Fruit fly (Drosophila melanogaster) whole organism, embryonic: ENCODE data around the gene beta'COP.
A peak's percentile ranks its signal among the peaks of the same experiment; 100 is the strongest.

Experiments
- Atf-2 ChIP-seq: fragments of 200-800 bp; sonication (Bioruptor generic); optimal IDR thresholded peaks from 2 replicates; lab custom pipeline; 2016; ENCODE audit warnings: missing biosample characterization, missing genetic modification characterization
- Bdp1 ChIP-seq: fragments of 200-800 bp; sonication (Bioruptor generic); optimal IDR thresholded peaks from 3 replicates; lab custom pipeline; 2016; ENCODE audit warnings: missing biosample characterization, missing genetic modification characterization
- C15 ChIP-seq: fragments of 200-800 bp; sonication (Bioruptor generic); IDR thresholded peaks from 3 replicates; pipeline ENCODE4 v1.3.6; 2022; ENCODE audit warnings: missing biosample characterization, missing genetic modification characterization
- CG10147 ChIP-seq: fragments of 200-800 bp; sonication (Bioruptor generic); optimal IDR thresholded peaks from 2 replicates; lab custom pipeline; 2019; ENCODE audit warnings: missing biosample characterization, mild to moderate bottlenecking, missing genetic modification characterization, moderate library complexity
- CG10267 ChIP-seq: fragments of 200-800 bp; sonication (Bioruptor generic); optimal IDR thresholded peaks from 2 replicates; lab custom pipeline; 2018; ENCODE audit warnings: missing biosample characterization, mild to moderate bottlenecking, missing genetic modification characterization, moderate library complexity
- CG10654 ChIP-seq: fragments of 200-800 bp; sonication (Bioruptor generic); optimal IDR thresholded peaks from 2 replicates; lab custom pipeline; 2016; ENCODE audit warnings: missing biosample characterization, missing genetic modification characterization
- CG1233 ChIP-seq: fragments of 200-800 bp; sonication (Bioruptor generic); optimal IDR thresholded peaks from 4 replicates; lab custom pipeline; 2018; ENCODE audit warnings: missing biosample characterization, mild to moderate bottlenecking, missing genetic modification characterization
- CG12769 ChIP-seq: fragments of 200-800 bp; sonication (Bioruptor generic); optimal IDR thresholded peaks from 2 replicates; lab custom pipeline; 2019; ENCODE audit warnings: missing biosample characterization, mild to moderate bottlenecking, missing genetic modification characterization, moderate library complexity
- CG13296 ChIP-seq: fragments of 200-800 bp; sonication (Bioruptor generic); optimal IDR thresholded peaks from 3 replicates; lab custom pipeline; 2018; ENCODE audit warnings: missing biosample characterization, mild to moderate bottlenecking, missing genetic modification characterization
- CG17186 ChIP-seq: fragments of 200-800 bp; sonication (Bioruptor generic); optimal IDR thresholded peaks from 3 replicates; lab custom pipeline; 2017; ENCODE audit warnings: missing biosample characterization, missing genetic modification reagents, missing genetic modification characterization
- CG1792 ChIP-seq: fragments of 200-800 bp; sonication (Bioruptor generic); optimal IDR thresholded peaks from 2 replicates; lab custom pipeline; 2016; ENCODE audit warnings: missing biosample characterization, missing genetic modification characterization
- CG18764 ChIP-seq: fragments of 200-800 bp; sonication (Bioruptor generic); optimal IDR thresholded peaks from 3 replicates; lab custom pipeline; 2016; ENCODE audit warnings: missing biosample characterization, missing genetic modification characterization
- CG3065 ChIP-seq: fragments of 200-800 bp; sonication (Bioruptor generic); optimal IDR thresholded peaks from 2 replicates; lab custom pipeline; 2016; ENCODE audit warnings: missing biosample characterization, missing genetic modification characterization
- CG4328 ChIP-seq: fragments of 200-800 bp; sonication (Bioruptor generic); optimal IDR thresholded peaks from 3 replicates; lab custom pipeline; 2017; ENCODE audit warnings: missing biosample characterization, missing genetic modification reagents, missing genetic modification characterization
- CG43689 ChIP-seq: fragments of 200-800 bp; sonication (Bioruptor generic); IDR thresholded peaks from 2 replicates; pipeline ENCODE4 v1.3.6; 2022; ENCODE audit warnings: missing biosample characterization, missing genetic modification characterization
- CG5180 ChIP-seq: fragments of 200-800 bp; sonication (Bioruptor generic); optimal IDR thresholded peaks from 3 replicates; lab custom pipeline; 2017; ENCODE audit warnings: missing biosample characterization, missing genetic modification characterization, mild to moderate bottlenecking, moderate library complexity, missing genetic modification reagents
- CG5245 ChIP-seq: fragments of 200-800 bp; sonication (Bioruptor generic); optimal IDR thresholded peaks from 3 replicates; lab custom pipeline; 2016; ENCODE audit warnings: missing biosample characterization, missing genetic modification characterization
- CG7271 ChIP-seq: fragments of 200-800 bp; sonication (Bioruptor generic); optimal IDR thresholded peaks from 2 replicates; lab custom pipeline; 2018; ENCODE audit warnings: missing biosample characterization, mild to moderate bottlenecking, missing genetic modification characterization, moderate library complexity
- CG9437 ChIP-seq: fragments of 200-800 bp; sonication (Bioruptor generic); optimal IDR thresholded peaks from 2 replicates; lab custom pipeline; 2018; ENCODE audit warnings: missing biosample characterization, mild to moderate bottlenecking, missing genetic modification characterization
- CG9727 ChIP-seq: fragments of 200-800 bp; sonication (Bioruptor generic); optimal IDR thresholded peaks from 3 replicates; lab custom pipeline; 2017; ENCODE audit warnings: missing biosample characterization, mild to moderate bottlenecking, missing genetic modification characterization
- CTCF ChIP-seq: fragments of 200-800 bp; sonication (Bioruptor generic); optimal IDR thresholded peaks from 2 replicates; lab custom pipeline; 2017; ENCODE audit warnings: missing biosample characterization, mild to moderate bottlenecking, missing genetic modification characterization, moderate library complexity
- CrebB ChIP-seq: fragments of 200-800 bp; sonication (Bioruptor generic); optimal IDR thresholded peaks from 3 replicates; lab custom pipeline; 2018; ENCODE audit warnings: missing biosample characterization, mild to moderate bottlenecking, missing genetic modification characterization
- D19B ChIP-seq: fragments of 200-800 bp; sonication (Bioruptor generic); optimal IDR thresholded peaks from 2 replicates; lab custom pipeline; 2017; ENCODE audit warnings: missing biosample characterization, mild to moderate bottlenecking, missing genetic modification characterization
- Dbx ChIP-seq: fragments of 200-800 bp; sonication (Bioruptor generic); IDR thresholded peaks from 3 replicates; pipeline ENCODE4 v1.3.6; 2022; ENCODE audit warnings: missing biosample characterization, missing genetic modification characterization
- Doc3 ChIP-seq: fragments of 200-800 bp; sonication (Bioruptor generic); IDR thresholded peaks from 3 replicates; pipeline ENCODE4 v1.3.6; 2022; ENCODE audit warnings: missing biosample characterization, missing genetic modification characterization; ENCODE audit not compliant: partially characterized antibody
- Hr51 ChIP-seq, 2 experiments: fragments of 200-800 bp; sonication (Bioruptor generic); optimal IDR thresholded peaks; 2 replicates in 1 of 2; 3 replicates in 1 of 2; lab custom pipeline; 2016 to 2018; ENCODE audit warnings: missing biosample characterization in 2 of 2, missing genetic modification characterization in 2 of 2, mild to moderate bottlenecking in 1 of 2, moderate library complexity in 1 of 2
- NfI ChIP-seq: fragments of 200-800 bp; sonication (Bioruptor generic); optimal IDR thresholded peaks from 3 replicates; lab custom pipeline; 2018; ENCODE audit warnings: missing biosample characterization, mild to moderate bottlenecking, missing genetic modification characterization, moderate library complexity
- Optix ChIP-seq: fragments of 200-800 bp; sonication (Bioruptor generic); IDR thresholded peaks from 3 replicates; pipeline ENCODE4 v1.3.6; 2022; ENCODE audit warnings: missing biosample characterization, missing genetic modification characterization
- Poxn ChIP-seq: fragments of 200-800 bp; sonication (Bioruptor generic); IDR thresholded peaks from 2 replicates; pipeline ENCODE4 v1.3.6; 2022; ENCODE audit warnings: missing biosample characterization, missing genetic modification characterization
- Ptx1 ChIP-seq: fragments of 200-800 bp; sonication (Bioruptor generic); IDR thresholded peaks from 2 replicates; pipeline ENCODE4 v1.3.6; 2022; ENCODE audit warnings: missing biosample characterization, missing genetic modification characterization
- Sry-δ ChIP-seq: fragments of 200-800 bp; sonication (Bioruptor generic); optimal IDR thresholded peaks from 2 replicates; lab custom pipeline; 2016; ENCODE audit warnings: missing biosample characterization, missing genetic modification characterization
- Trl ChIP-seq, 3 experiments: fragments of >200 bp in 2 of 3; fragments of 200-800 bp in 1 of 3; sonication (Bioruptor generic) in 1 of 3; optimal IDR thresholded peaks; 2 replicates in 1 of 3; 3 replicates in 2 of 3; lab custom pipeline; 2016 to 2017; ENCODE audit warnings: missing biosample characterization in 1 of 3, missing genetic modification characterization in 1 of 3
- Usf ChIP-seq: fragments of 200-800 bp; sonication (Bioruptor generic); optimal IDR thresholded peaks from 2 replicates; lab custom pipeline; 2017; ENCODE audit warnings: missing genotype, missing biosample characterization, missing genetic modification characterization
- ap ChIP-seq: fragments of 200-800 bp; sonication (Bioruptor generic); IDR thresholded peaks from 2 replicates; pipeline ENCODE4 v1.3.6; 2022; ENCODE audit warnings: missing biosample characterization, missing genetic modification characterization
- chn ChIP-seq: fragments of 200-800 bp; sonication (Bioruptor generic); optimal IDR thresholded peaks from 2 replicates; lab custom pipeline; 2016; ENCODE audit warnings: missing biosample characterization, missing genetic modification characterization
- dati ChIP-seq: fragments of 200-800 bp; sonication (Bioruptor generic); IDR thresholded peaks from 2 replicates; pipeline ENCODE4 v1.3.6; 2022; ENCODE audit warnings: missing biosample characterization, missing genetic modification characterization
- disco-r ChIP-seq: fragments of 200-800 bp; sonication (Bioruptor generic); optimal IDR thresholded peaks from 2 replicates; lab custom pipeline; 2016; ENCODE audit warnings: missing biosample characterization, missing genetic modification characterization
- dm ChIP-seq: fragments of 200-800 bp; sonication (Bioruptor generic); optimal IDR thresholded peaks from 3 replicates; lab custom pipeline; 2016; ENCODE audit warnings: missing biosample characterization, missing genetic modification characterization
- fd64A ChIP-seq: fragments of 200-800 bp; sonication (Bioruptor generic); optimal IDR thresholded peaks from 3 replicates; lab custom pipeline; 2018; ENCODE audit warnings: missing biosample characterization, mild to moderate bottlenecking, missing genetic modification characterization
- gsb-n ChIP-seq: fragments of 200-800 bp; sonication (Bioruptor generic); optimal IDR thresholded peaks from 3 replicates; lab custom pipeline; 2018; ENCODE audit warnings: missing biosample characterization, mild to moderate bottlenecking, missing genetic modification characterization
- lola ChIP-seq, 3 experiments: fragments of >200 bp in 2 of 3; fragments of 200-800 bp in 1 of 3; sonication (Bioruptor generic) in 1 of 3; optimal IDR thresholded peaks; 2 replicates each; lab custom pipeline; 2017 to 2019; ENCODE audit warnings: missing biosample characterization in 3 of 3, missing genetic modification characterization in 3 of 3, mild to moderate bottlenecking in 1 of 3, moderate library complexity in 1 of 3
- otp ChIP-seq: fragments of 200-800 bp; sonication (Bioruptor generic); IDR thresholded peaks from 3 replicates; pipeline ENCODE4, ENCODE4 v1.3.6; 2022; ENCODE audit warnings: missing biosample characterization, missing genetic modification characterization
- pb ChIP-seq: fragments of 200-800 bp; sonication (Bioruptor generic); optimal IDR thresholded peaks from 3 replicates; lab custom pipeline; 2016; ENCODE audit warnings: missing biosample characterization, missing genetic modification characterization
- peb ChIP-seq: fragments of 200-800 bp; sonication (Bioruptor generic); IDR thresholded peaks from 2 replicates; pipeline ENCODE4 v1.3.6; 2022; ENCODE audit warnings: missing biosample characterization, missing genetic modification characterization
- pho ChIP-seq: fragments of 200-800 bp; sonication (Bioruptor generic); optimal IDR thresholded peaks from 2 replicates; lab custom pipeline; 2016; ENCODE audit warnings: missing biosample characterization, missing genetic modification characterization
- sens-2 ChIP-seq: fragments of 200-800 bp; sonication (Bioruptor generic); IDR thresholded peaks from 2 replicates; pipeline ENCODE4 v1.3.6; 2022; ENCODE audit warnings: missing biosample characterization, missing genetic modification characterization
- seq ChIP-seq: fragments of 200-800 bp; sonication (Bioruptor generic); IDR thresholded peaks from 2 replicates; pipeline ENCODE4 v1.3.6; 2022; ENCODE audit warnings: missing biosample characterization, missing genetic modification characterization
- shn ChIP-seq: fragments of 200-800 bp; sonication (Bioruptor generic); optimal IDR thresholded peaks from 3 replicates; lab custom pipeline; 2016; ENCODE audit warnings: missing biosample characterization, missing genetic modification characterization
- sob ChIP-seq: fragments of 200-800 bp; sonication (Bioruptor generic); IDR thresholded peaks from 2 replicates; pipeline ENCODE4 v1.3.6; 2022; ENCODE audit warnings: missing biosample characterization, missing genetic modification characterization

The beta'COP gene

dm6 chr2L:13373435-13374242, 5.1 kb upstream of the beta'COP start, which contains the start of the genes Bdp1 and CG6565 (continued):
- TF ChIP-seq CG5245 (GFP tag; lab: Kevin White, UChicago) = peak; percentile 97
- TF ChIP-seq CG17186 = peak; percentile 86
- TF ChIP-seq CG9727 (GFP tag; lab: Kevin White, UChicago) = peak; percentile 99
- peak; percentile 75 for TF ChIP-seq CG7271 (tag; lab: Kevin White, UChicago)
- peak; percentile 99 for TF ChIP-seq pho (GFP tag; lab: Kevin White, UChicago)
- peak; percentile 88 for TF ChIP-seq CrebB (tag; lab: Kevin White, UChicago)
- TF ChIP-seq Bdp1 (GFP tag; lab: Kevin White, UChicago) = peak; percentile 96
- peak; percentile 100 for TF ChIP-seq CG10267
- TF ChIP-seq shn (GFP tag; lab: Kevin White, UChicago) = peak; percentile 99
- TF ChIP-seq Ptx1 (GFP tag; lab: Robert Waterston, UW) = peak; percentile 98
- TF ChIP-seq gsb-n (tag; lab: Kevin White, UChicago) = peak; percentile 96
- no peak for TF ChIP-seq CG12769 (tag; lab: Kevin White, UChicago)
- TF ChIP-seq seq (GFP tag; lab: Robert Waterston, UW) = peak; percentile 93
- TF ChIP-seq Optix (GFP tag; lab: Robert Waterston, UW) = peak; percentile 89
- TF ChIP-seq otp (GFP tag; lab: Robert Waterston, UW) = peak; percentile 80
- peak; percentile 96 for TF ChIP-seq CG3065 (GFP tag; lab: Kevin White, UChicago)
- peak; percentile 95 for TF ChIP-seq CG13296
- TF ChIP-seq Sry-δ (GFP tag; lab: Kevin White, UChicago) = peak; percentile 85
- TF ChIP-seq D19B (GFP tag; lab: Kevin White, UChicago) = peak; percentile 92
- peak; percentile 96 for TF ChIP-seq CG18764
- peak; percentile 97 for TF ChIP-seq CG1792 (GFP tag; lab: Kevin White, UChicago)
- TF ChIP-seq Atf-2 = peak; percentile 99
- peak; percentile 86 for TF ChIP-seq C15 (GFP tag; lab: Robert Waterston, UW)
- TF ChIP-seq NfI = peak; percentile 97
- TF ChIP-seq lola (GFP tag; optimal IDR thresholded peaks at IDR 0.05; lab: Kevin White, UChicago) = peak in 1 of 3 experiments; percentile 97
- peak; percentile 70 for TF ChIP-seq fd64A (GFP tag; lab: Kevin White, UChicago)
- peak; percentile 96 to 98 for TF ChIP-seq Hr51 (GFP tag; optimal IDR thresholded peaks at IDR 0.05; lab: Kevin White, UChicago)
- TF ChIP-seq Doc3 (GFP tag; lab: Robert Waterston, UW) = no peak
- peak; percentile 94 for TF ChIP-seq CG9437 (GFP tag; lab: Kevin White, UChicago)
- TF ChIP-seq disco-r (GFP tag; lab: Kevin White, UChicago) = peak; percentile 98
- TF ChIP-seq CG10147 (GFP tag; lab: Kevin White, UChicago) = peak; percentile 93
- TF ChIP-seq chn (GFP tag; lab: Kevin White, UChicago) = peak; percentile 99
- TF ChIP-seq CTCF (GFP tag; lab: Kevin White, UChicago) = peak; percentile 50
- TF ChIP-seq CG10654 (GFP tag; lab: Kevin White, UChicago) = peak; percentile 98
- TF ChIP-seq Poxn (GFP tag; lab: Robert Waterston, UW) = peak; percentile 94
- TF ChIP-seq sob (GFP tag; lab: Robert Waterston, UW) = peak; percentile 97
- peak; percentile 79 for TF ChIP-seq CG43689 (GFP tag; lab: Robert Waterston, UW)
- TF ChIP-seq CG5180 = peak; percentile 85
- TF ChIP-seq Dbx = peak; percentile 97
- TF ChIP-seq peb = peak; percentile 89
- TF ChIP-seq CG1233 (GFP tag; lab: Kevin White, UChicago) = peak; percentile 96
- peak; percentile 97 for TF ChIP-seq Usf (GFP tag; lab: Kevin White, UChicago)
- peak; percentile 82 for TF ChIP-seq sens-2 (GFP tag; lab: Robert Waterston, UW)
- TF ChIP-seq Trl (optimal IDR thresholded peaks at IDR 0.05; lab: Kevin White, UChicago) = no peak
- peak; percentile 98 for TF ChIP-seq Trl (GFP tag; optimal IDR thresholded peaks at IDR 0.05; lab: Kevin White, UChicago)
- TF ChIP-seq CG4328 (GFP tag; lab: Kevin White, UChicago) = peak; percentile 96
- peak; percentile 97 for TF ChIP-seq pb
- TF ChIP-seq dm (GFP tag; lab: Kevin White, UChicago) = peak; percentile 99
- peak; percentile 87 for TF ChIP-seq ap (GFP tag; lab: Robert Waterston, UW)
- TF ChIP-seq dati (GFP tag; lab: Robert Waterston, UW) = peak; percentile 60
